Worm (Caenorhabditis elegans): Measurements from ENCODE around the gene F43H9.3.

DNA sequence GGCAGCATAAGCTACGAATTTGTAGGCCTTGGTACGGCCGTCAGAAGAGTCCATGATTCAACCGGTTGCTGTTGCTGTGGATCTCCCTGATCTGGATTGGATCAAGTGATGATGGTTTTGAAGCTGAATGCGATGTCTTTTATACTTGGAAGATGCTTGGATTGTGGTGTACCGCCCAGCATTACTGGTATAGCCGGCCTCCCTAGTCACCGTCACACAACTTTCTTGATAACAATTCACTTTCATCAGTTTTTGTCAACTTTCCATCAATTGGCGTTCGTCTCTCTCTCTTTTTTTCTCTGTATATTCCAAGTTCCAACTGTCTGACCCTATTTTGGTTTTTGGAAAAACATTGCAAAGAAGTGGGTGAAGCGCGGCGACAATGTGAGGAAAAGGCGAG, 26.1 kb upstream of the F43H9.3 start, which contains the start of gene col-43:
- TF ChIP-seq pqm-1 (tag; optimal IDR thresholded peaks at IDR 0.05) = no peak
- no peak for TF ChIP-seq mef-2 (tag; optimal IDR thresholded peaks at IDR 0.05)
- no peak for TF ChIP-seq aly-2 (tag; optimal IDR thresholded peaks at IDR 0.05)
- no peak for TF ChIP-seq fos-1 (tag; optimal IDR thresholded peaks at IDR 0.05)
- TF ChIP-seq blmp-1 (tag; optimal IDR thresholded peaks at IDR 0.05) = peak; percentile 21
- no peak for TF ChIP-seq tbx-2 (tag; optimal IDR thresholded peaks at IDR 0.05)
- no peak for TF ChIP-seq ceh-8 (GFP tag; optimal IDR thresholded peaks at IDR 0.05)
- no peak for TF ChIP-seq xbp-1 (tag; optimal IDR thresholded peaks at IDR 0.05)
- no peak for TF ChIP-seq unc-62 (GFP tag; optimal IDR thresholded peaks at IDR 0.05)
- no peak for TF ChIP-seq rnt-1 (tag; optimal IDR thresholded peaks at IDR 0.05)

Measured in whole organism, L1 larva.